Fruit fly (Drosophila melanogaster): ENCODE results near the gene CG17162.

Gene CG17162

dm6 chrX:23096117-23096817, at the start of gene CG17162:
CG17162 (minus strand) TSS chrX:23096735.
- TF ChIP-seq D (optimal IDR thresholded peaks at IDR 0.05) (no peak), D (GFP tag; optimal IDR thresholded peaks at IDR 0.05) (no peak), CG8359 (GFP tag; optimal IDR thresholded peaks at IDR 0.05; ENCODE audit: borderline replicate concordance) (no peak), cg (GFP tag; optimal IDR thresholded peaks at IDR 0.05) (peak; percentile 64), slp2 (GFP tag; optimal IDR thresholded peaks at IDR 0.05) (no peak), Opbp (GFP tag; IDR thresholded peaks at IDR 0.05; ENCODE audit: partially characterized antibody) (no peak), esg (GFP tag; conservative IDR thresholded peaks at IDR 0.05) (no peak), Scr (GFP tag; IDR thresholded peaks at IDR 0.05; ENCODE audit: partially characterized antibody) (0 out of 2 replicates have a peak, but pooled peaks have one; percentile 14), CG3163 (GFP tag; optimal IDR thresholded peaks at IDR 0.05) (no peak), CG9609 (GFP tag; optimal IDR thresholded peaks at IDR 0.05) (no peak), seq (GFP tag; IDR thresholded peaks at IDR 0.05) (no peak), gfzf (GFP tag; optimal IDR thresholded peaks at IDR 0.05) (peak; percentile 58), CG30403 (GFP tag; optimal IDR thresholded peaks at IDR 0.05) (no peak), ssp (GFP tag; IDR thresholded peaks at IDR 0.05) (peak; percentile 33), sna (GFP tag; IDR thresholded peaks at IDR 0.05; ENCODE audit: partially characterized antibody) (no peak), CG34422 (GFP tag; IDR thresholded peaks at IDR 0.05) (0 out of 3 replicates have a peak, but pooled peaks have one; percentile 11), CG6765 (GFP tag; optimal IDR thresholded peaks at IDR 0.05) (no peak), CG16813 (GFP tag; IDR thresholded peaks at IDR 0.05; ENCODE audit: partially characterized antibody) (0 out of 3 replicates have a peak, but pooled peaks have one; percentile 12), E2f2 (GFP tag; IDR thresholded peaks at IDR 0.05) (0 out of 2 replicates have a peak, but pooled peaks have one; percentile 11), CG17802 (tag; optimal IDR thresholded peaks at IDR 0.05) (peak; percentile 3), CG9727 (GFP tag; optimal IDR thresholded peaks at IDR 0.05) (no peak), cad (GFP tag; optimal IDR thresholded peaks at IDR 0.05) (no peak), CG17912 (GFP tag; optimal IDR thresholded peaks at IDR 0.05) (no peak), Xrp1 (GFP tag; IDR thresholded peaks at IDR 0.05) (no peak), CG17612 (GFP tag; IDR thresholded peaks at IDR 0.05) (no peak), CG7786 (GFP tag; optimal IDR thresholded peaks at IDR 0.05) (no peak), ems (GFP tag; optimal IDR thresholded peaks at IDR 0.05) (no peak), CG13287 (GFP tag; IDR thresholded peaks at IDR 0.05; ENCODE audit: partially characterized antibody) (no peak), CG3995 (GFP tag; optimal IDR thresholded peaks at IDR 0.05) (no peak), Doc2 (GFP tag; IDR thresholded peaks at IDR 0.05) (no peak), schlank (tag; optimal IDR thresholded peaks at IDR 0.05) (no peak), CG12744 (GFP tag; optimal IDR thresholded peaks at IDR 0.05) (no peak), CG11456 (GFP tag; IDR thresholded peaks at IDR 0.05) (no peak), CG17829 (tag; optimal IDR thresholded peaks at IDR 0.05) (no peak), eve (GFP tag; optimal IDR thresholded peaks at IDR 0.05) (peak in 1 of 2 experiments; percentile 38), Fer2 (tag; optimal IDR thresholded peaks at IDR 0.05) (no peak), Sox102F (GFP tag; optimal IDR thresholded peaks at IDR 0.05) (no peak), lmd (GFP tag; IDR thresholded peaks at IDR 0.05) (no peak), pum (GFP tag; optimal IDR thresholded peaks at IDR 0.05) (no peak), inv (GFP tag; IDR thresholded peaks at IDR 0.05; ENCODE audit: partially characterized antibody) (no peak), Max (GFP tag; optimal IDR thresholded peaks at IDR 0.05) (no peak), CG11085 (GFP tag; IDR thresholded peaks at IDR 0.05) (no peak), NC2β (GFP tag; optimal IDR thresholded peaks at IDR 0.05) (no peak), NC2α (GFP tag; optimal IDR thresholded peaks at IDR 0.05) (no peak), CG6272 (GFP tag; IDR thresholded peaks at IDR 0.05) (no peak), HLH54F (GFP tag; optimal IDR thresholded peaks at IDR 0.05) (no peak), CG2199 (GFP tag; IDR thresholded peaks at IDR 0.05) (peak; percentile 60; the same call in 1 of the 3 replicates), chinmo (GFP tag; IDR thresholded peaks at IDR 0.05; ENCODE audit: partially characterized antibody) (no peak), TFAM (GFP tag; optimal IDR thresholded peaks at IDR 0.05) (no peak), CG18476 (GFP tag; optimal IDR thresholded peaks at IDR 0.05) (no peak)
